Worm (Caenorhabditis elegans): ENCODE measurements around the gene ceh-63.

ceh-63 gene

DNA sequence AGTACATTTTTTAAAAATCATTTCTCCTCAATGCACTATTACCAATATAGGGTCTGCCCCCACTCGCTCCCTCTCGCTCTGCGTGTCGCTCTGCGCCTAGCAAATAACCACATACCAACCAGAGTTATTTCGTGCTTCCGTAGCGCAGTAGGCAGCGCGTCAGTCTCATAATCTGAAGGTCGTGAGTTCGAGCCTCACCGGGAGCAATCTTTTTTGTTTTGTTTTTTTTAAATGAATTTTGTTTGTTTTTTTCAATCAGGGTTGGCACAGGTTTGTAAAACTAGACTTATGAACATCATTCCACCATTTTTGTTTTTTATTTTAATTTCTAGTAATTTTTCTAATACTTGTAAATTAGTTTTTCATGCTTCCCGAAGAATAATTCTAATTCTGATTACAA, 23.8 kb upstream of the ceh-63 start:
- TF ChIP-seq ham-2 (GFP tag; optimal IDR thresholded peaks at IDR 0.05) (peak; percentile 68), lin-32 (GFP tag; optimal IDR thresholded peaks at IDR 0.05) (peak; percentile 76), tbx-8 (GFP tag; optimal IDR thresholded peaks at IDR 0.05) (peak; percentile 83), ztf-11 (tag; optimal IDR thresholded peaks at IDR 0.05) (no peak), lin-13 (tag; optimal IDR thresholded peaks at IDR 0.05) (peak; percentile 32), zip-8 (tag; optimal IDR thresholded peaks at IDR 0.05) (no peak), unc-39 (tag; optimal IDR thresholded peaks at IDR 0.05) (peak; percentile 36), lsy-2 (tag; optimal IDR thresholded peaks at IDR 0.05) (peak; percentile 34), flh-1 (GFP tag; optimal IDR thresholded peaks at IDR 0.05) (peak; percentile 69), mls-2 (tag; optimal IDR thresholded peaks at IDR 0.05) (peak; percentile 92), snpc-4 (tag; optimal IDR thresholded peaks at IDR 0.05) (no peak), blmp-1 (tag; optimal IDR thresholded peaks at IDR 0.05) (peak; percentile 20), hlh-1 (tag; optimal IDR thresholded peaks at IDR 0.05) (peak; percentile 5), unc-62 (GFP tag; optimal IDR thresholded peaks at IDR 0.05) (peak; percentile 21), unc-120 (tag; optimal IDR thresholded peaks at IDR 0.05; ENCODE audit: poor library complexity, severe bottlenecking) (peak; percentile 85), cnd-1 (tag; optimal IDR thresholded peaks at IDR 0.05) (peak; percentile 90), sptf-1 (tag; optimal IDR thresholded peaks at IDR 0.05) (peak; percentile 95), bed-3 (GFP tag; optimal IDR thresholded peaks at IDR 0.05) (peak; percentile 87), nhr-2 (tag; optimal IDR thresholded peaks at IDR 0.05) (no peak), ceh-83 (GFP tag; optimal IDR thresholded peaks at IDR 0.05) (peak; percentile 95), elt-1 (tag; optimal IDR thresholded peaks at IDR 0.05; ENCODE audit: borderline replicate concordance, insufficient read depth) (no peak), ceh-43 (GFP tag; optimal IDR thresholded peaks at IDR 0.05) (peak; percentile 84), elt-3 (tag; optimal IDR thresholded peaks at IDR 0.05) (no peak), ces-1 (GFP tag; optimal IDR thresholded peaks at IDR 0.05) (peak; percentile 25), nhr-237 (tag; optimal IDR thresholded peaks at IDR 0.05) (peak; percentile 12), drap-1 (GFP tag; optimal IDR thresholded peaks at IDR 0.05) (peak; percentile 91), sem-2 (GFP tag; optimal IDR thresholded peaks at IDR 0.05) (peak; percentile 69), ceh-39 (tag; optimal IDR thresholded peaks at IDR 0.05) (no peak), mep-1 (tag; optimal IDR thresholded peaks at IDR 0.05) (peak; percentile 59), M03D4.4 (tag; optimal IDR thresholded peaks at IDR 0.05) (peak; percentile 93), pha-4 (tag; optimal IDR thresholded peaks at IDR 0.05) (peak; percentile 28)

DNA sequence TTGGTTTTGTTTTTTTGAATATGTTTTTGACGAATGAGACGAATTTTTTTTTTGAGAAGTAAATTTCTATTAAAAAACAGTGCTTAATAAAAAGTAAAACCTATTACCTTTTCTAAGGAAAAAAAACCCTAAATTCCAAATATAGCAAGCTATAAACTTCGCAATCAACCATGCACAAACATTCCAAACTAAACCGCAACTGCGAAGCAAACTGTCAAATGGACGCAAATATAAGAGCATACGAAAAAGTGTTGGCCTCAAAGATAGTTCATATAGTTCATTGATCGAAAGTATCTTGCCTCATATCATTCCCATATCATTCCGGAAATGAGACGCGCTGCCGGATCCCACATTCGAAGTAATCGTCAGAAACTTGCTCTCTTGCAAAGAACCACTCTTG, 22.7 kb upstream of the ceh-63 start, which contains the start of gene C01C4.3:
Gene C01C4.3 (plus strand): TSS at position 301 of the 400 bp plus-strand sequence.
- TF ChIP-seq nhr-12 (tag; optimal IDR thresholded peaks at IDR 0.05), result no peak
- TF ChIP-seq mep-1 (tag; optimal IDR thresholded peaks at IDR 0.05), result no peak
- TF ChIP-seq sem-2 (GFP tag; optimal IDR thresholded peaks at IDR 0.05), result no peak
- TF ChIP-seq nhr-28 (tag; optimal IDR thresholded peaks at IDR 0.05), result no peak
- no peak for TF ChIP-seq unc-120 (tag; optimal IDR thresholded peaks at IDR 0.05; ENCODE audit: poor library complexity, severe bottlenecking)
- TF ChIP-seq nhr-2 (tag; optimal IDR thresholded peaks at IDR 0.05), result no peak

DNA sequence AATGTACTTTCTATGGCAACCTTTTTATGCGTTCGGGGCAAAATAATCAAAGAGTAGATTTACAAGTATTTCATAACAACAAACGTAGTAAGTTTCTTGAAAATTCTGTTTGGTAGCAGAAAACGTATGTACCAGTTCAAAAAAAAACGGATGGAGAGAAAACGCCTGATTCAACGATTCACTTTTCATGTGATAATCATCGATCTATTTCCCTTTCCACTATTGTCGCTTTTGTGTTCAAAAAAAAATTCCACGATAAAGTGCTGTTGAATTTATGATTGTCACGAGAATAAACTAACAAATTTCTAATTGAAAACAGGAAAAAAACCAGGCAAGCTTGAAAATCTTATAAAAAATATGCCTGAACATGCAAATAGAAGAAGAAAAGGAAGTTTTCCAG, 22.0 kb upstream of the ceh-63 start:
- TF ChIP-seq flh-1 (GFP tag; optimal IDR thresholded peaks at IDR 0.05), result no peak
- TF ChIP-seq ham-2 (GFP tag; optimal IDR thresholded peaks at IDR 0.05), result no peak
- TF ChIP-seq pha-4 (tag; optimal IDR thresholded peaks at IDR 0.05), result no peak
- no peak for TF ChIP-seq sem-2 (GFP tag; optimal IDR thresholded peaks at IDR 0.05)
- TF ChIP-seq elt-3 (tag; optimal IDR thresholded peaks at IDR 0.05), result no peak
- no peak for TF ChIP-seq sptf-1 (tag; optimal IDR thresholded peaks at IDR 0.05)
- no peak for TF ChIP-seq nhr-28 (tag; optimal IDR thresholded peaks at IDR 0.05)
- TF ChIP-seq nhr-2 (tag; optimal IDR thresholded peaks at IDR 0.05), result no peak
- no peak for TF ChIP-seq M03D4.4 (tag; optimal IDR thresholded peaks at IDR 0.05)
- no peak for TF ChIP-seq hlh-1 (tag; optimal IDR thresholded peaks at IDR 0.05)
- no peak for TF ChIP-seq ceh-39 (tag; optimal IDR thresholded peaks at IDR 0.05)
- no peak for TF ChIP-seq tbx-8 (GFP tag; optimal IDR thresholded peaks at IDR 0.05)

DNA sequence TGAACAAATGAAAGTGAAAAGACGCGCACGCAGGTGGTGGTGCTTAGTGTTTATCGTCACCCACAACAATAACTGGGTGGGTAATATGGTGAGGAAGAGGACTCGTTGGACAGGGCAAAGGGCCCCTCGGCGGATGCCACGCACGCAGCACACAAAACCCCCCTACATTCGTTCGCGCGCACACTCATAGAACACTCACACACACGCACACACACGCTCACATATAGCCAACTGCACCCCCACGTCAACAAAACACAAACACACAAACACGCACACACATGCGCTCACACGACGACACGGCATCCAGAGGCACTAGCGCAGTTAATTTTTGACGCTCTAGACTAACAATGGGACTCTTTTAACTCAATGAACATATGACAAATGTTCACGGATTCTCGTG, 20.3 kb upstream of the ceh-63 start:
- no peak for TF ChIP-seq unc-39 (tag; optimal IDR thresholded peaks at IDR 0.05)
- no peak for TF ChIP-seq elt-3 (tag; optimal IDR thresholded peaks at IDR 0.05)
- TF ChIP-seq pha-4 (tag; optimal IDR thresholded peaks at IDR 0.05), result no peak
- TF ChIP-seq ztf-11 (tag; optimal IDR thresholded peaks at IDR 0.05), result no peak
- no peak for TF ChIP-seq bed-3 (GFP tag; optimal IDR thresholded peaks at IDR 0.05)
- TF ChIP-seq nhr-2 (tag; optimal IDR thresholded peaks at IDR 0.05), result no peak
- no peak for TF ChIP-seq ceh-43 (GFP tag; optimal IDR thresholded peaks at IDR 0.05)
- TF ChIP-seq lin-13 (tag; optimal IDR thresholded peaks at IDR 0.05), result peak; percentile 69
- TF ChIP-seq cnd-1 (tag; optimal IDR thresholded peaks at IDR 0.05), result peak; percentile 62
- TF ChIP-seq ceh-83 (GFP tag; optimal IDR thresholded peaks at IDR 0.05), result no peak
- TF ChIP-seq nhr-12 (tag; optimal IDR thresholded peaks at IDR 0.05), result no peak
- no peak for TF ChIP-seq hlh-1 (tag; optimal IDR thresholded peaks at IDR 0.05)
- no peak for TF ChIP-seq lin-32 (GFP tag; optimal IDR thresholded peaks at IDR 0.05)
- no peak for TF ChIP-seq nhr-237 (tag; optimal IDR thresholded peaks at IDR 0.05)
- TF ChIP-seq tbx-8 (GFP tag; optimal IDR thresholded peaks at IDR 0.05), result no peak
- TF ChIP-seq ces-1 (GFP tag; optimal IDR thresholded peaks at IDR 0.05), result peak; percentile 14
- peak; percentile 6 for TF ChIP-seq unc-62 (GFP tag; optimal IDR thresholded peaks at IDR 0.05)
- TF ChIP-seq nhr-28 (tag; optimal IDR thresholded peaks at IDR 0.05), result no peak
- TF ChIP-seq ceh-39 (tag; optimal IDR thresholded peaks at IDR 0.05), result no peak
- no peak for TF ChIP-seq zip-8 (tag; optimal IDR thresholded peaks at IDR 0.05)
- TF ChIP-seq elt-1 (tag; optimal IDR thresholded peaks at IDR 0.05; ENCODE audit: borderline replicate concordance, insufficient read depth), result no peak
- TF ChIP-seq flh-1 (GFP tag; optimal IDR thresholded peaks at IDR 0.05), result peak; percentile 2
- no peak for TF ChIP-seq blmp-1 (tag; optimal IDR thresholded peaks at IDR 0.05)
- TF ChIP-seq mab-5 (tag; optimal IDR thresholded peaks at IDR 0.05), result no peak
- no peak for TF ChIP-seq mep-1 (tag; optimal IDR thresholded peaks at IDR 0.05)
- no peak for TF ChIP-seq lsy-2 (tag; optimal IDR thresholded peaks at IDR 0.05)
- TF ChIP-seq ham-2 (GFP tag; optimal IDR thresholded peaks at IDR 0.05), result peak; percentile 65
- peak; percentile 34 for TF ChIP-seq sem-2 (GFP tag; optimal IDR thresholded peaks at IDR 0.05)
- TF ChIP-seq snpc-4 (tag; optimal IDR thresholded peaks at IDR 0.05), result no peak
- TF ChIP-seq nhr-76 (tag; optimal IDR thresholded peaks at IDR 0.05), result no peak
- peak; percentile 74 for TF ChIP-seq mls-2 (tag; optimal IDR thresholded peaks at IDR 0.05)
- TF ChIP-seq unc-120 (tag; optimal IDR thresholded peaks at IDR 0.05; ENCODE audit: poor library complexity, severe bottlenecking), result peak; percentile 33
- peak; percentile 58 for TF ChIP-seq drap-1 (GFP tag; optimal IDR thresholded peaks at IDR 0.05)
- TF ChIP-seq M03D4.4 (tag; optimal IDR thresholded peaks at IDR 0.05), result peak; percentile 49
- TF ChIP-seq sptf-1 (tag; optimal IDR thresholded peaks at IDR 0.05), result peak; percentile 73

All from whole organism, mixed stage, embryonic.